Fruit fly (Drosophila melanogaster) whole organism, pupa: ENCODE measurements around the gene Ran-like.

Experiments
- CG10348 ChIP-seq: fragments of 200-800 bp; sonication (Bioruptor generic); IDR thresholded peaks from 2 replicates; pipeline ENCODE4 v1.3.6; 2022; ENCODE audit warnings: missing biosample characterization, missing genetic modification characterization
- CG12605 ChIP-seq: fragments of 200-800 bp; sonication (Bioruptor generic); IDR thresholded peaks from 2 replicates; pipeline ENCODE4 v1.3.6; 2022; ENCODE audit warnings: missing biosample characterization, missing genetic modification characterization
- CG13204 ChIP-seq: fragments of 200-800 bp; sonication (Bioruptor generic); optimal IDR thresholded peaks from 2 replicates; lab custom pipeline; 2018; ENCODE audit warnings: missing biosample characterization, mild to moderate bottlenecking, missing genetic modification characterization, moderate library complexity
- CG14655 ChIP-seq: fragments of 200-800 bp; sonication (Bioruptor generic); optimal IDR thresholded peaks from 3 replicates; lab custom pipeline; 2017; ENCODE audit warnings: mild to moderate bottlenecking, missing biosample characterization, missing genetic modification reagents, missing genetic modification characterization
- CG15710 ChIP-seq: fragments of 200-800 bp; sonication (Bioruptor generic); optimal IDR thresholded peaks from 2 replicates; lab custom pipeline; 2018; ENCODE audit warnings: missing biosample characterization, mild to moderate bottlenecking, missing genetic modification characterization, moderate library complexity
- CG17806 ChIP-seq: fragments of 200-800 bp; sonication (Bioruptor generic); optimal IDR thresholded peaks from 2 replicates; lab custom pipeline; 2018; ENCODE audit warnings: missing biosample characterization, mild to moderate bottlenecking, missing genetic modification characterization, moderate library complexity
- CG32121 ChIP-seq: fragments of 200-800 bp; sonication (Bioruptor generic); IDR thresholded peaks from 2 replicates; pipeline ENCODE4 v1.3.6; 2022; ENCODE audit warnings: missing biosample characterization, missing genetic modification characterization
- CG34367 ChIP-seq: fragments of 200-800 bp; sonication (Bioruptor generic); optimal IDR thresholded peaks from 2 replicates; lab custom pipeline; 2018; ENCODE audit warnings: missing biosample characterization, mild to moderate bottlenecking, missing genetic modification characterization
- CG4496 ChIP-seq: fragments of 200-800 bp; sonication (Bioruptor generic); IDR thresholded peaks from 3 replicates; pipeline ENCODE4 v1.3.6; 2022; ENCODE audit warnings: missing biosample characterization, missing genetic modification characterization
- CG8159 ChIP-seq: fragments of 200-800 bp; sonication (Bioruptor generic); optimal IDR thresholded peaks from 3 replicates; lab custom pipeline; 2018; ENCODE audit warnings: missing biosample characterization, mild to moderate bottlenecking, missing genetic modification characterization, moderate library complexity
- CG8301 ChIP-seq: fragments of 200-800 bp; sonication (Bioruptor generic); optimal IDR thresholded peaks from 2 replicates; lab custom pipeline; 2018; ENCODE audit warnings: missing biosample characterization, mild to moderate bottlenecking, missing genetic modification characterization
- CG9948 ChIP-seq: fragments of 200-800 bp; sonication (Bioruptor generic); optimal IDR thresholded peaks from 2 replicates; lab custom pipeline; 2018; ENCODE audit warnings: missing biosample characterization, mild to moderate bottlenecking, missing genetic modification characterization, moderate library complexity
- D1 ChIP-seq: fragments of 200-800 bp; sonication (Bioruptor generic); optimal IDR thresholded peaks from 2 replicates; lab custom pipeline; 2018; ENCODE audit warnings: missing biosample characterization, mild to moderate bottlenecking, missing genetic modification characterization, moderate library complexity
- EcR ChIP-seq: fragments of 200-800 bp; sonication (Bioruptor generic); optimal IDR thresholded peaks from 3 replicates; lab custom pipeline; 2019; ENCODE audit warnings: missing biosample characterization, missing genetic modification characterization, mild to moderate bottlenecking, moderate library complexity, missing genetic modification reagents
- Ets98B ChIP-seq: fragments of 200-800 bp; sonication (Bioruptor generic); IDR thresholded peaks from 2 replicates; pipeline ENCODE4 v1.3.6; 2022; ENCODE audit warnings: missing biosample characterization, missing genetic modification characterization
- Pif1A ChIP-seq: fragments of 200-800 bp; sonication (Bioruptor generic); optimal IDR thresholded peaks from 3 replicates; lab custom pipeline; 2016; ENCODE audit warnings: missing biosample characterization, missing genetic modification characterization
- Pif1B ChIP-seq: fragments of 200-800 bp; sonication (Bioruptor generic); optimal IDR thresholded peaks from 3 replicates; lab custom pipeline; 2016; ENCODE audit warnings: missing biosample characterization, missing genetic modification characterization
- Snoo ChIP-seq: fragments of 200-800 bp; sonication (Bioruptor generic); optimal IDR thresholded peaks from 3 replicates; lab custom pipeline; 2017; ENCODE audit warnings: missing biosample characterization, mild to moderate bottlenecking, missing genetic modification characterization, inconsistent platforms
- fd96Ca ChIP-seq: fragments of 200-800 bp; sonication (Bioruptor generic); IDR thresholded peaks from 3 replicates; pipeline ENCODE4 v1.3.6; 2022; ENCODE audit warnings: missing biosample characterization, missing genetic modification characterization
- gl ChIP-seq: fragments of 200-800 bp; sonication (Bioruptor generic); optimal IDR thresholded peaks from 2 replicates; lab custom pipeline; 2018; ENCODE audit warnings: missing biosample characterization, mild to moderate bottlenecking, missing genetic modification characterization
- rn ChIP-seq: fragments of 200-800 bp; sonication (Bioruptor generic); IDR thresholded peaks from 2 replicates; pipeline ENCODE4 v1.3.6; 2022; ENCODE audit warnings: missing biosample characterization, missing genetic modification characterization

Ran-like gene

DNA sequence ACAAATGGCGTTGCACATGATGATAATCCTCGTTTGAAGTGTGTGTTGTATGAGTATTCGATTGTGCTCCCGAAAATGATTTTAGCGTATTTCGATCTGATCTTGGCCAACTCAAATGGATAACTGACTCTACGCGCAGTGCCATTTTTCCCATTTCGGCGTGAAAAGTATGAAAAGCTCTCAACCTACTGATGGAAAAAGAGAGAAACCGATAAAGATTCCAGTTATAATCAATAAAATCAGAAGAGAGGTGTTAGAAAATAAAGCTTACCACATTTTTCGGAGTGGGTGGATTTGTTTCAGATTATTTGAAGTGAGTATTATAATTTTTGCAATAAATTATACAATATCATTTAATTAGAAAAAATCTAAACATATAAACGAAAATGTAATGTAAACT is 34.3 kb upstream of the Ran-like start, which contains the start of gene mex1:
TSS of gene mex1 (minus strand) at position 101 of the 400 bp plus-strand sequence.
- TF ChIP-seq CG4496 (GFP tag; lab: Robert Waterston, UW) (no peak), CG12605 (GFP tag; lab: Robert Waterston, UW) (no peak), CG13204 (GFP tag; lab: Kevin White, UChicago) (no peak), CG10348 (no peak), CG9948 (tag; lab: Kevin White, UChicago) (no peak), Ets98B (GFP tag; lab: Robert Waterston, UW) (no peak)

- no peak for TF ChIP-seq CG4496 (GFP tag; lab: Robert Waterston, UW)
- TF ChIP-seq CG8301 (tag; lab: Kevin White, UChicago) = no peak
- no peak for TF ChIP-seq fd96Ca (GFP tag; lab: Robert Waterston, UW)
- TF ChIP-seq CG10348 = no peak
- TF ChIP-seq CG12605 (GFP tag; lab: Robert Waterston, UW) = no peak
- no peak for TF ChIP-seq CG13204 (GFP tag; lab: Kevin White, UChicago)
- TF ChIP-seq Ets98B (GFP tag; lab: Robert Waterston, UW) = no peak
- no peak for TF ChIP-seq CG17806 (tag; lab: Kevin White, UChicago)
- TF ChIP-seq CG9948 (tag; lab: Kevin White, UChicago) = no peak
- no peak for TF ChIP-seq Pif1A (GFP tag; lab: Kevin White, UChicago)
- TF ChIP-seq Snoo (tag; lab: Kevin White, UChicago) = no peak
- no peak for TF ChIP-seq CG8159 (tag; lab: Kevin White, UChicago)
- TF ChIP-seq CG34367 = no peak
- TF ChIP-seq Pif1B = no peak
- no peak for TF ChIP-seq D1 (tag; lab: Kevin White, UChicago)
- no peak for TF ChIP-seq gl (tag; lab: Kevin White, UChicago)
- TF ChIP-seq CG32121 (GFP tag; lab: Robert Waterston, UW) = no peak
Measured at dm6 chr3L:15518344-15518743, 33.1 kb upstream of the Ran-like start.

dm6 chr3L:15517508-15517907 is 32.3 kb upstream of the Ran-like start:
- no peak for TF ChIP-seq CG4496 (GFP tag; lab: Robert Waterston, UW)
- no peak for TF ChIP-seq Snoo (tag; lab: Kevin White, UChicago)
- no peak for TF ChIP-seq rn (GFP tag; lab: Robert Waterston, UW)
- TF ChIP-seq CG13204 (GFP tag; lab: Kevin White, UChicago) = no peak
- TF ChIP-seq EcR = no peak
- no peak for TF ChIP-seq fd96Ca (GFP tag; lab: Robert Waterston, UW)
- TF ChIP-seq CG14655 (GFP tag; lab: Kevin White, UChicago) = no peak
- TF ChIP-seq CG32121 (GFP tag; lab: Robert Waterston, UW) = no peak
- no peak for TF ChIP-seq CG34367
- no peak for TF ChIP-seq CG8159 (tag; lab: Kevin White, UChicago)
- TF ChIP-seq Ets98B (GFP tag; lab: Robert Waterston, UW) = no peak
- TF ChIP-seq Pif1A (GFP tag; lab: Kevin White, UChicago) = no peak
- TF ChIP-seq CG17806 (tag; lab: Kevin White, UChicago) = no peak
- TF ChIP-seq CG15710 (tag; lab: Kevin White, UChicago) = no peak

dm6 chr3L:15516956-15517355 is 31.8 kb upstream of the Ran-like start, which contains the start of gene CG13454:
Gene CG13454 (minus strand): TSS chr3L:15517056.
- TF ChIP-seq CG12605 (GFP tag; lab: Robert Waterston, UW) (no peak), CG15710 (tag; lab: Kevin White, UChicago) (no peak), EcR (no peak), CG32121 (GFP tag; lab: Robert Waterston, UW) (no peak), fd96Ca (GFP tag; lab: Robert Waterston, UW) (no peak), Ets98B (GFP tag; lab: Robert Waterston, UW) (no peak), D1 (tag; lab: Kevin White, UChicago) (no peak), CG9948 (tag; lab: Kevin White, UChicago) (no peak), Snoo (tag; lab: Kevin White, UChicago) (no peak), Pif1B (no peak), CG8159 (tag; lab: Kevin White, UChicago) (no peak), CG13204 (GFP tag; lab: Kevin White, UChicago) (no peak), CG10348 (no peak), Pif1A (GFP tag; lab: Kevin White, UChicago) (no peak), rn (GFP tag; lab: Robert Waterston, UW) (no peak), CG14655 (GFP tag; lab: Kevin White, UChicago) (no peak), CG17806 (tag; lab: Kevin White, UChicago) (no peak), CG4496 (GFP tag; lab: Robert Waterston, UW) (no peak), gl (tag; lab: Kevin White, UChicago) (no peak)

DNA sequence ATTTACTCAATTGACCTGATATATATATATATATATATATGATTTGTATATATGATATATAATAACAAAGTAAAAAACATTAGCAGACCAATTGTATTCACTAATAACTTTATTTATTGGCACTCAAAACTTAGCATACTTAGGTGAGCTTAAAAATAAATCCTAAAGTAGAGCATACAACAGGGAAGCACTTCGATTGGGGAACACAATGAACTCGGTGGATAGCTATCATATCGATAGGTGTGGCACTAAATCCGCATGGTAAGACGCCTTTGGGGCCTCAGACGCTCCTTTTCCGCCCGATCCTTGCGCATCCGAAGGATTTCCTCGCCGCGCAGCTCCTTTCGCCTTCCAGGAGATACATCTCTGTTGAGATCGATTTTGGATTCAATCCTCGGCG is 31.2 kb upstream of the Ran-like start:
- TF ChIP-seq EcR (peak; percentile 53), CG34367 (no peak), Pif1A (GFP tag; lab: Kevin White, UChicago) (no peak)

DNA sequence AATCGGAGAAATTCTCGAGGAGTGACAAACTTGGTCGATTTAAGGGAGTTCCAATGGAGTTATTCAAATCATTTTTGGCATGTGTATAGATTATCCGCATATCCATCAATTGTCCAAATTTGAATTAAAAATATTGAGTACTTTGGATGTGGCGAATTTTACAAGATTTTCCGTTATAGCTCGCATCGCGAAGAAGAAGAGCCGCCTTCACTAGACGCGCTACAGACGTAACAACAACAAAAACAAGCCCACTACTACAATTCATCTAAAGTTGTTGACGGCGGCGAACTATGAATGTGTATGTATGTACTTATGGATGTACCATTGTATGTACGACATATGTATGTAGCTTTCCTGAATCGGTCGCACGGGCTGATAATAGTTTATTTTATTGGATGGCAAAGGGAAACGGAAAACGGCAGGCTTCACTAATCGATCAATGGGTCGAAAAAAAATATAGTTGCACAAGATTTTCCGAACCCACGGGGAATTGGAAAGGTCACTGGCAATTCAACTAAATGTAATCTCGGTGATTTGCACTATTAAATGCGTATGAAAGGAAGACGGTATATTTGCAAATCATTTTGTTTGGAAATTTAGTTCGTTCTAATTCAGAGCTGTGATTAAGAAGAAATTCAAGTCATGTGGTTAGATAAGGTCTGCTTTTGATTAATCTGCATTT is 29.8 kb upstream of the Ran-like start:
- TF ChIP-seq CG32121 (GFP tag; lab: Robert Waterston, UW) (0 out of 2 replicates have a peak, but pooled peaks have one; percentile 8), CG15710 (tag; lab: Kevin White, UChicago) (no peak)
